Fruit fly (Drosophila melanogaster) whole organism, prepupa: ENCODE results near the gene Sema1a.
A peak's percentile ranks its signal among the peaks of the same experiment; 100 is the strongest.

Source experiments
- Blimp-1 ChIP-seq: fragments of 200-800 bp; sonication (Bioruptor generic); optimal IDR thresholded peaks from 3 replicates; lab custom pipeline; 2017; ENCODE audit warnings: missing biosample characterization, missing genetic modification characterization, mild to moderate bottlenecking, moderate library complexity, missing genetic modification reagents
- CG10631 ChIP-seq: fragments of 200-800 bp; sonication (Bioruptor generic); optimal IDR thresholded peaks from 2 replicates; lab custom pipeline; 2016; ENCODE audit warnings: missing biosample characterization, missing genetic modification characterization
- CG11762 ChIP-seq: fragments of 200-800 bp; sonication (Bioruptor generic); optimal IDR thresholded peaks from 3 replicates; lab custom pipeline; 2016; ENCODE audit warnings: missing biosample characterization, missing genetic modification characterization; ENCODE audit not compliant: insufficient read depth
- CG15336 ChIP-seq: fragments of 200-800 bp; sonication (Bioruptor generic); IDR thresholded peaks from 2 replicates; pipeline ENCODE4 v1.3.6; 2022; ENCODE audit warnings: missing biosample characterization, missing genetic modification characterization
- CG16779 ChIP-seq: fragments of 200-800 bp; sonication (Bioruptor generic); optimal IDR thresholded peaks from 3 replicates; lab custom pipeline; 2017; ENCODE audit warnings: missing biosample characterization, mild to moderate bottlenecking, missing genetic modification characterization
- CG3032 ChIP-seq: fragments of 200-800 bp; optimal IDR thresholded peaks from 2 replicates; lab custom pipeline; 2019; ENCODE audit warnings: missing biosample characterization, mild to moderate bottlenecking, missing genetic modification characterization, moderate library complexity
- CG31627 ChIP-seq: fragments of 200-800 bp; sonication (Bioruptor generic); optimal IDR thresholded peaks from 3 replicates; lab custom pipeline; 2016; ENCODE audit warnings: missing biosample characterization, missing genetic modification characterization
- CG32006 ChIP-seq: fragments of 200-800 bp; sonication (Bioruptor generic); optimal IDR thresholded peaks from 3 replicates; lab custom pipeline; 2017; ENCODE audit warnings: missing biosample characterization, mild to moderate bottlenecking, missing genetic modification characterization
- CG3919 ChIP-seq: fragments of 200-800 bp; sonication (Bioruptor generic); optimal IDR thresholded peaks from 3 replicates; lab custom pipeline; 2016; ENCODE audit warnings: missing biosample characterization, missing genetic modification characterization
- CG4318 ChIP-seq: fragments of 200-800 bp; sonication (Bioruptor generic); optimal IDR thresholded peaks from 3 replicates; lab custom pipeline; 2017; ENCODE audit warnings: missing biosample characterization, mild to moderate bottlenecking, missing genetic modification characterization
- CG6163 ChIP-seq: fragments of 200-800 bp; sonication (Bioruptor generic); IDR thresholded peaks from 3 replicates; pipeline ENCODE4 v1.3.6; 2022; ENCODE audit warnings: missing biosample characterization, missing genetic modification characterization
- CG6792 ChIP-seq: fragments of 200-800 bp; sonication (Bioruptor generic); optimal IDR thresholded peaks from 3 replicates; lab custom pipeline; 2016; ENCODE audit warnings: missing biosample characterization, missing genetic modification characterization
- CG6854 ChIP-seq: fragments of 200-800 bp; sonication (Bioruptor generic); optimal IDR thresholded peaks from 2 replicates; lab custom pipeline; 2017; ENCODE audit warnings: missing biosample characterization, mild to moderate bottlenecking, missing genetic modification characterization
- CG7368 ChIP-seq: fragments of 200-800 bp; sonication (Bioruptor generic); optimal IDR thresholded peaks from 3 replicates; lab custom pipeline; 2016; ENCODE audit warnings: missing biosample characterization, missing genetic modification characterization
- CG8319 ChIP-seq: fragments of 200-800 bp; sonication (Bioruptor generic); optimal IDR thresholded peaks from 3 replicates; lab custom pipeline; 2016; ENCODE audit warnings: missing biosample characterization, missing genetic modification characterization
- CG8632 ChIP-seq: fragments of 200-800 bp; sonication (Bioruptor generic); optimal IDR thresholded peaks from 3 replicates; lab custom pipeline; 2016; ENCODE audit warnings: missing biosample characterization, missing genetic modification characterization
- Eip75B ChIP-seq: fragments of 200-800 bp; sonication (Bioruptor generic); optimal IDR thresholded peaks from 3 replicates; lab custom pipeline; 2016; ENCODE audit warnings: missing biosample characterization, missing genetic modification characterization
- Eip78C ChIP-seq: fragments of 200-800 bp; sonication (Bioruptor generic); peaks from one replicate; lab custom pipeline; 2016; ENCODE audit warnings: missing biosample characterization, missing genetic modification characterization
- Eip93F ChIP-seq: fragments of 200-800 bp; sonication (Bioruptor generic); optimal IDR thresholded peaks from 2 replicates; lab custom pipeline; 2016; ENCODE audit warnings: missing biosample characterization, mild to moderate bottlenecking, missing genetic modification characterization
- Ets21C ChIP-seq: fragments of 200-800 bp; sonication (Bioruptor generic); optimal IDR thresholded peaks from 3 replicates; lab custom pipeline; 2016; ENCODE audit warnings: missing biosample characterization, missing genetic modification characterization
- Hr38 ChIP-seq: sonication (Bioruptor generic); optimal IDR thresholded peaks from 2 replicates; lab custom pipeline; 2016; ENCODE audit warnings: missing biosample characterization, missing genetic modification characterization
- Hr39 ChIP-seq: fragments of 200-800 bp; sonication (Bioruptor generic); optimal IDR thresholded peaks from 2 replicates; lab custom pipeline; 2016; ENCODE audit warnings: missing biosample characterization, missing genetic modification characterization
- Hr4 ChIP-seq: fragments of 200-800 bp; sonication (Bioruptor generic); optimal IDR thresholded peaks from 3 replicates; lab custom pipeline; 2016; ENCODE audit warnings: missing biosample characterization, missing genetic modification characterization
- Lpt ChIP-seq: fragments of 200-800 bp; sonication (Bioruptor generic); optimal IDR thresholded peaks from 3 replicates; lab custom pipeline; 2016; ENCODE audit warnings: missing biosample characterization, missing genetic modification characterization
- Met ChIP-seq: fragments of 200-800 bp; sonication (Bioruptor generic); optimal IDR thresholded peaks from 3 replicates; lab custom pipeline; 2016; ENCODE audit warnings: missing biosample characterization, missing genetic modification characterization
- OdsH ChIP-seq: fragments of 200-800 bp; sonication (Bioruptor generic); optimal IDR thresholded peaks from 3 replicates; lab custom pipeline; 2016; ENCODE audit warnings: missing biosample characterization, missing genetic modification characterization
- Smox ChIP-seq: fragments of 200-800 bp; sonication (Bioruptor generic); optimal IDR thresholded peaks from 3 replicates; lab custom pipeline; 2016; ENCODE audit warnings: missing biosample characterization, missing genetic modification characterization
- Sox102F ChIP-seq: fragments of 200-800 bp; sonication (Bioruptor generic); optimal IDR thresholded peaks from 2 replicates; lab custom pipeline; 2016; ENCODE audit warnings: missing biosample characterization, mild to moderate bottlenecking, missing genetic modification characterization
- Sox15 ChIP-seq: fragments of 200-800 bp; sonication (Bioruptor generic); optimal IDR thresholded peaks from 3 replicates; lab custom pipeline; 2016; ENCODE audit warnings: missing biosample characterization, missing genetic modification characterization
- acj6 ChIP-seq: fragments of 200-800 bp; sonication (Bioruptor generic); optimal IDR thresholded peaks from 3 replicates; lab custom pipeline; 2016; ENCODE audit warnings: missing biosample characterization, missing genetic modification characterization
- cyc ChIP-seq: fragments of 200-800 bp; sonication (Bioruptor generic); optimal IDR thresholded peaks from 3 replicates; lab custom pipeline; 2016; ENCODE audit warnings: missing biosample characterization, missing genetic modification characterization
- eg ChIP-seq: fragments of 200-800 bp; sonication (Bioruptor generic); IDR thresholded peaks from 3 replicates; pipeline ENCODE4 v1.3.6; 2022; ENCODE audit warnings: missing biosample characterization, missing genetic modification characterization
- esn ChIP-seq: fragments of 200-800 bp; sonication (Bioruptor generic); optimal IDR thresholded peaks from 2 replicates; lab custom pipeline; 2016; ENCODE audit warnings: missing biosample characterization, mild to moderate bottlenecking, missing genetic modification characterization, moderate library complexity
- fd59A ChIP-seq: fragments of 200-800 bp; sonication (Bioruptor generic); optimal IDR thresholded peaks from 2 replicates; lab custom pipeline; 2017; ENCODE audit warnings: missing biosample characterization, mild to moderate bottlenecking, missing genetic modification characterization, missing genetic modification reagents
- fd85E ChIP-seq: fragments of 200-800 bp; sonication (Bioruptor generic); optimal IDR thresholded peaks from 3 replicates; lab custom pipeline; 2016; ENCODE audit warnings: missing biosample characterization, missing genetic modification characterization
- lz ChIP-seq: fragments of 200-800 bp; sonication (Bioruptor generic); optimal IDR thresholded peaks from 3 replicates; lab custom pipeline; 2016; ENCODE audit warnings: missing biosample characterization, missing genetic modification characterization
- net ChIP-seq: fragments of 200-800 bp; sonication (Bioruptor generic); optimal IDR thresholded peaks from 3 replicates; lab custom pipeline; 2016; ENCODE audit warnings: missing biosample characterization, missing genetic modification characterization
- ss ChIP-seq, 2 experiments: fragments of 200-800 bp; sonication (Bioruptor generic); optimal IDR thresholded peaks; 2 replicates in 1 of 2; 3 replicates in 1 of 2; lab custom pipeline; 2017 to 2018; ENCODE audit warnings: mild to moderate bottlenecking in 2 of 2, missing biosample characterization in 2 of 2, missing genetic modification characterization in 2 of 2, moderate library complexity in 1 of 2
- svp ChIP-seq: fragments of 200-800 bp; sonication (Bioruptor generic); peaks from one replicate; lab custom pipeline; 2016; ENCODE audit warnings: missing biosample characterization, missing genetic modification characterization
- topi ChIP-seq: fragments of 200-800 bp; sonication (Bioruptor generic); optimal IDR thresholded peaks from 3 replicates; lab custom pipeline; 2016; ENCODE audit warnings: missing biosample characterization, missing genetic modification characterization
- vri ChIP-seq: fragments of 200-800 bp; sonication (Bioruptor generic); optimal IDR thresholded peaks from 3 replicates; lab custom pipeline; 2016; ENCODE audit warnings: missing biosample characterization, mild to moderate bottlenecking, missing genetic modification characterization

The Sema1a gene

dm6 chr2L:8553789-8554626 is 12.1 kb downstream of the Sema1a start:
- peak; percentile 58 for TF ChIP-seq esn
- peak; percentile 59 for TF ChIP-seq Met (GFP tag; lab: Kevin White, UChicago)
- peak; percentile 25 for TF ChIP-seq Sox102F (GFP tag; lab: Kevin White, UChicago)
- TF ChIP-seq svp (GFP tag; lab: Kevin White, UChicago): peak; percentile 68
- peak; percentile 10 for TF ChIP-seq CG32006 (GFP tag; lab: Kevin White, UChicago)
- peak; percentile 53 for TF ChIP-seq CG31627
- peak; percentile 28 for TF ChIP-seq Smox (GFP tag; lab: Kevin White, UChicago)
- peak; percentile 42 for TF ChIP-seq Hr39 (GFP tag; lab: Kevin White, UChicago)
- peak; percentile 53 for TF ChIP-seq Eip78C (GFP tag; lab: Kevin White, UChicago)
- TF ChIP-seq cyc: peak; percentile 1
- no peak for TF ChIP-seq Ets21C (GFP tag; lab: Kevin White, UChicago)
- peak; percentile 45 for TF ChIP-seq lz (GFP tag; lab: Kevin White, UChicago)
- no peak for TF ChIP-seq CG3032 (tag; lab: Kevin White, UChicago)
- TF ChIP-seq CG3919 (GFP tag; lab: Kevin White, UChicago): no peak
- peak; percentile 76 for TF ChIP-seq vri (GFP tag; lab: Kevin White, UChicago)
- no peak for TF ChIP-seq Eip75B
- TF ChIP-seq topi (GFP tag; lab: Kevin White, UChicago): peak; percentile 48
- TF ChIP-seq Hr4 (GFP tag; lab: Kevin White, UChicago): peak; percentile 27

dm6 chr2L:8556207-8556606 is 14.3 kb downstream of the Sema1a start:
- TF ChIP-seq OdsH (GFP tag; lab: Kevin White, UChicago) (no peak), Sox102F (GFP tag; lab: Kevin White, UChicago) (no peak), Met (GFP tag; lab: Kevin White, UChicago) (no peak), CG10631 (GFP tag; lab: Kevin White, UChicago) (no peak), CG7368 (no peak), eg (GFP tag; lab: Robert Waterston, UW) (no peak), CG6163 (GFP tag; lab: Robert Waterston, UW) (no peak), fd59A (no peak), vri (GFP tag; lab: Kevin White, UChicago) (no peak), net (GFP tag; lab: Kevin White, UChicago) (no peak), CG3032 (tag; lab: Kevin White, UChicago) (no peak), CG3919 (GFP tag; lab: Kevin White, UChicago) (no peak), CG6854 (GFP tag; lab: Kevin White, UChicago) (no peak), CG11762 (GFP tag; lab: Kevin White, UChicago) (no peak), acj6 (no peak), Sox15 (GFP tag; lab: Kevin White, UChicago) (no peak), CG31627 (no peak), Lpt (no peak)
- TF ChIP-seq, all 60 proteins: peak for 0

- TF ChIP-seq CG3032 (tag; lab: Kevin White, UChicago) (no peak), Lpt (no peak), CG6163 (GFP tag; lab: Robert Waterston, UW) (no peak), ss (GFP tag; optimal IDR thresholded peaks at IDR 0.05; lab: Kevin White, UChicago) (no peak), eg (GFP tag; lab: Robert Waterston, UW) (no peak), Hr4 (GFP tag; lab: Kevin White, UChicago) (no peak), CG11762 (GFP tag; lab: Kevin White, UChicago) (no peak), CG15336 (GFP tag; lab: Robert Waterston, UW) (no peak), svp (GFP tag; lab: Kevin White, UChicago) (peak; percentile 89)
These were observed 28.6 kb downstream of the Sema1a start for dm6 chr2L:8570408-8571072.

dm6 chr2L:8572900-8573299 is 31.0 kb downstream of the Sema1a start:
- TF ChIP-seq CG3032 (tag; lab: Kevin White, UChicago): peak; percentile 50
- no peak for TF ChIP-seq Sox15 (GFP tag; lab: Kevin White, UChicago)
- TF ChIP-seq CG4318 (GFP tag; lab: Kevin White, UChicago): no peak
- TF ChIP-seq Hr38 (GFP tag; lab: Kevin White, UChicago): no peak
- no peak for TF ChIP-seq CG8319 (GFP tag; lab: Kevin White, UChicago)
- TF ChIP-seq OdsH (GFP tag; lab: Kevin White, UChicago): peak; percentile 61
- TF ChIP-seq Met (GFP tag; lab: Kevin White, UChicago): peak; percentile 62
- peak; percentile 59 for TF ChIP-seq topi (GFP tag; lab: Kevin White, UChicago)
- no peak for TF ChIP-seq fd85E
- no peak for TF ChIP-seq CG16779 (tag; lab: Kevin White, UChicago)
- TF ChIP-seq vri (GFP tag; lab: Kevin White, UChicago): peak; percentile 36
- TF ChIP-seq svp (GFP tag; lab: Kevin White, UChicago): peak; percentile 70
- peak; percentile 62 for TF ChIP-seq CG8632
- peak; percentile 48 for TF ChIP-seq Smox (GFP tag; lab: Kevin White, UChicago)
- peak; percentile 55 for TF ChIP-seq CG32006 (GFP tag; lab: Kevin White, UChicago)
- TF ChIP-seq CG6792: peak; percentile 61
- TF ChIP-seq cyc: peak; percentile 52
- TF ChIP-seq Blimp-1: no peak
- no peak for TF ChIP-seq Eip93F (GFP tag; lab: Kevin White, UChicago)
- no peak for TF ChIP-seq CG6854 (GFP tag; lab: Kevin White, UChicago)
- peak; percentile 24 for TF ChIP-seq CG10631 (GFP tag; lab: Kevin White, UChicago)
